Worm (Caenorhabditis elegans) whole organism, L1 larva: ENCODE data around the gene Y70G10A.4.

Experiments
- C04F5.9 ChIP-seq: sonication (generic microtip); optimal IDR thresholded peaks from 2 replicates; lab custom pipeline; 2016; ENCODE audit warnings: missing genetic modification characterization, missing compliant biosample characterization
- C16A3.4 ChIP-seq: fragments of 150-350 bp; optimal IDR thresholded peaks from 2 replicates; lab custom pipeline; 2014; ENCODE audit warnings: missing biosample characterization, missing genetic modification characterization
- C34B4.2 ChIP-seq: sonication (generic microtip); optimal IDR thresholded peaks from 2 replicates; lab custom pipeline; 2017; ENCODE audit warnings: mild to moderate bottlenecking, missing genetic modification characterization, missing compliant biosample characterization
- F16B12.6 ChIP-seq: fragments of 150-350 bp; optimal IDR thresholded peaks from 2 replicates; lab custom pipeline; 2014; ENCODE audit warnings: missing biosample characterization, missing genetic modification characterization
- Y116A8C.19 ChIP-seq: sonication (generic microtip); optimal IDR thresholded peaks from 2 replicates; lab custom pipeline; 2016; ENCODE audit warnings: missing compliant biosample characterization, missing genetic modification characterization, borderline replicate concordance
- aha-1 ChIP-seq: fragments of 150-350 bp; optimal IDR thresholded peaks from 2 replicates; lab custom pipeline; 2014; ENCODE audit warnings: missing biosample characterization, missing genetic modification characterization
- alr-1 ChIP-seq: fragments of 200-800 bp; sonication (Bioruptor generic); optimal IDR thresholded peaks from 2 replicates; lab custom pipeline; 2018; ENCODE audit warnings: borderline replicate concordance, mild to moderate bottlenecking, missing genetic modification characterization, missing compliant biosample characterization
- aly-2 ChIP-seq: fragments of 150-350 bp; optimal IDR thresholded peaks from 2 replicates; lab custom pipeline; 2014; ENCODE audit warnings: missing biosample characterization, missing genetic modification characterization
- ama-1 ChIP-seq: fragments of 150-350 bp; optimal IDR thresholded peaks from 2 replicates; lab custom pipeline; 2014
- dsc-1 ChIP-seq: sonication (generic microtip); optimal IDR thresholded peaks from 2 replicates; lab custom pipeline; 2016; ENCODE audit warnings: mild to moderate bottlenecking, missing genetic modification characterization, missing compliant biosample characterization
- efl-1 ChIP-seq, 4 experiments: fragments of 150-350 bp; optimal IDR thresholded peaks in 3 of 4; peaks in 1 of 4; 1 replicate in 1 of 4; 2 replicates in 3 of 4; lab custom pipeline; 2014; ENCODE audit warnings: missing biosample characterization in 2 of 4, missing genetic modification characterization in 2 of 4, missing genetic modification reagents in 2 of 4
- efl-3 ChIP-seq: fragments of 200-800 bp; sonication (Bioruptor generic); optimal IDR thresholded peaks from 2 replicates; lab custom pipeline; 2018; ENCODE audit warnings: mild to moderate bottlenecking, missing genetic modification characterization, missing compliant biosample characterization
- egl-13 ChIP-seq: sonication (generic microtip); optimal IDR thresholded peaks from 2 replicates; lab custom pipeline; 2016; ENCODE audit warnings: missing genotype, missing genetic modification reagents, missing genetic modification characterization, missing compliant biosample characterization
- elt-2 ChIP-seq: sonication (generic microtip); optimal IDR thresholded peaks from 2 replicates; lab custom pipeline; 2016; ENCODE audit warnings: missing genetic modification characterization, mild to moderate bottlenecking, inconsistent platforms, missing compliant biosample characterization, missing genetic modification reagents
- elt-3 ChIP-seq, 6 experiments: fragments of 150-350 bp in 1 of 6; sonication (generic microtip); optimal IDR thresholded peaks; 2 replicates each; lab custom pipeline; 2017 to 2018; ENCODE audit warnings: missing biosample characterization in 6 of 6, missing genetic modification characterization in 6 of 6, inconsistent platforms in 1 of 6
- fkh-10 ChIP-seq: sonication (generic microtip); optimal IDR thresholded peaks from 2 replicates; lab custom pipeline; 2017; ENCODE audit warnings: missing biosample characterization, missing genetic modification reagents, missing genetic modification characterization
- fkh-4 ChIP-seq: sonication (generic microtip); optimal IDR thresholded peaks from 2 replicates; lab custom pipeline; 2016; ENCODE audit warnings: missing compliant biosample characterization, missing genetic modification characterization, borderline replicate concordance
- fos-1 ChIP-seq: fragments of 150-350 bp; optimal IDR thresholded peaks from 2 replicates; lab custom pipeline; 2014; ENCODE audit warnings: missing biosample characterization, missing genetic modification characterization
- grh-1 ChIP-seq: fragments of 200-800 bp; sonication (Bioruptor generic); IDR thresholded peaks from 2 replicates; pipeline ENCODE4 v1.3.6; 2022; ENCODE audit warnings: missing genetic modification reagents, missing genetic modification characterization, missing compliant biosample characterization
- hlh-17 ChIP-seq: fragments of 200-800 bp; sonication (Bioruptor generic); optimal IDR thresholded peaks from 2 replicates; lab custom pipeline; 2018; ENCODE audit warnings: missing genetic modification characterization, mild to moderate bottlenecking, missing compliant biosample characterization, moderate library complexity, borderline replicate concordance
- hlh-4 ChIP-seq: sonication (generic microtip); optimal IDR thresholded peaks from 2 replicates; lab custom pipeline; 2016; ENCODE audit warnings: mild to moderate bottlenecking, missing genetic modification characterization, missing compliant biosample characterization
- irx-1 ChIP-seq: sonication (generic microtip); optimal IDR thresholded peaks from 2 replicates; lab custom pipeline; 2016; ENCODE audit warnings: missing genetic modification characterization, missing compliant biosample characterization
- lin-13 ChIP-seq: fragments of 150-350 bp; optimal IDR thresholded peaks from 2 replicates; lab custom pipeline; 2014; ENCODE audit warnings: missing biosample characterization, missing genetic modification reagents, missing genetic modification characterization
- lin-15B ChIP-seq: fragments of 150-350 bp; sonication (generic microtip); optimal IDR thresholded peaks from 3 replicates; lab custom pipeline; 2014; ENCODE audit warnings: missing biosample characterization, missing genetic modification characterization
- lin-35 ChIP-seq, 2 experiments: fragments of 150-350 bp; optimal IDR thresholded peaks; 2 replicates each; lab custom pipeline; 2014; ENCODE audit warnings: missing biosample characterization in 2 of 2, missing genetic modification characterization in 2 of 2, missing genetic modification reagents in 2 of 2
- lir-3 ChIP-seq: sonication (generic microtip); optimal IDR thresholded peaks from 2 replicates; lab custom pipeline; 2016; ENCODE audit warnings: mild to moderate bottlenecking, missing genetic modification characterization, moderate library complexity, missing compliant biosample characterization; ENCODE audit not compliant: poor library complexity
- lsy-2 ChIP-seq, 2 experiments: fragments of 150-350 bp; optimal IDR thresholded peaks; 2 replicates each; lab custom pipeline; 2014; ENCODE audit warnings: missing biosample characterization in 2 of 2, missing genetic modification characterization in 2 of 2
- mab-9 ChIP-seq: fragments of 200-800 bp; sonication (Bioruptor generic); IDR thresholded peaks from 2 replicates; pipeline ENCODE4 v1.3.6; 2022; ENCODE audit warnings: missing genetic modification reagents, missing genetic modification characterization, missing compliant biosample characterization
- mef-2 ChIP-seq: fragments of 150-350 bp; optimal IDR thresholded peaks from 2 replicates; lab custom pipeline; 2014; ENCODE audit warnings: missing biosample characterization, missing genetic modification characterization
- nhr-11 ChIP-seq: fragments of 150-350 bp; optimal IDR thresholded peaks from 2 replicates; lab custom pipeline; 2014; ENCODE audit warnings: missing biosample characterization, missing genetic modification characterization
- nhr-19 ChIP-seq: fragments of 200-800 bp; sonication (Bioruptor generic); conservative IDR thresholded peaks from 2 replicates; pipeline ENCODE4 v1.3.6; 2022; ENCODE audit warnings: missing genetic modification characterization, missing compliant biosample characterization
- nhr-20 ChIP-seq: sonication (generic microtip); optimal IDR thresholded peaks from 2 replicates; lab custom pipeline; 2016; ENCODE audit warnings: mild to moderate bottlenecking, missing genetic modification characterization, missing compliant biosample characterization
- nhr-28 ChIP-seq: fragments of 150-350 bp; optimal IDR thresholded peaks from 2 replicates; lab custom pipeline; 2014; ENCODE audit warnings: missing biosample characterization, missing genetic modification characterization
- nhr-47 ChIP-seq: sonication (generic microtip); optimal IDR thresholded peaks from 2 replicates; lab custom pipeline; 2016; ENCODE audit warnings: mild to moderate bottlenecking, missing genetic modification characterization, moderate library complexity, missing compliant biosample characterization
- nhr-77 ChIP-seq: fragments of 150-350 bp; optimal IDR thresholded peaks from 2 replicates; lab custom pipeline; 2014; ENCODE audit warnings: missing biosample characterization, missing genetic modification characterization
- nhr-85 ChIP-seq: sonication (generic microtip); peaks from one replicate; lab custom pipeline; 2016; ENCODE audit warnings: missing genetic modification characterization, inconsistent platforms, missing compliant biosample characterization
- nhr-90 ChIP-seq: sonication (generic microtip); optimal IDR thresholded peaks from 2 replicates; lab custom pipeline; 2016; ENCODE audit warnings: mild to moderate bottlenecking, missing genetic modification characterization, missing compliant biosample characterization; ENCODE audit not compliant: poor library complexity
- pag-3 ChIP-seq: sonication (generic microtip); optimal IDR thresholded peaks from 2 replicates; lab custom pipeline; 2017; ENCODE audit warnings: missing genetic modification characterization, mild to moderate bottlenecking, missing compliant biosample characterization, antibody characterized with exemption, borderline replicate concordance; ENCODE audit not compliant: insufficient read depth
- pqm-1 ChIP-seq: sonication (generic microtip); optimal IDR thresholded peaks from 3 replicates; lab custom pipeline; 2017; ENCODE audit warnings: missing biosample characterization, missing genetic modification characterization
- snu-23 ChIP-seq: sonication (generic microtip); optimal IDR thresholded peaks from 2 replicates; lab custom pipeline; 2016; ENCODE audit warnings: missing genetic modification characterization, missing compliant biosample characterization
- sptf-1 ChIP-seq: fragments of 150-350 bp; optimal IDR thresholded peaks from 2 replicates; lab custom pipeline; 2014; ENCODE audit warnings: missing biosample characterization, missing genetic modification characterization
- swsn-7 ChIP-seq: sonication (generic microtip); optimal IDR thresholded peaks from 2 replicates; lab custom pipeline; 2016; ENCODE audit warnings: missing genetic modification characterization, missing compliant biosample characterization
- tbx-2 ChIP-seq: sonication (generic microtip); optimal IDR thresholded peaks from 2 replicates; lab custom pipeline; 2016; ENCODE audit warnings: missing genetic modification characterization, missing compliant biosample characterization
- tlp-1 ChIP-seq: fragments of 150-350 bp; optimal IDR thresholded peaks from 2 replicates; lab custom pipeline; 2014; ENCODE audit warnings: missing biosample characterization, missing genetic modification characterization
- unc-130 ChIP-seq: fragments of 150-350 bp; optimal IDR thresholded peaks from 2 replicates; lab custom pipeline; 2017; ENCODE audit warnings: missing biosample characterization, missing genetic modification characterization, inconsistent platforms
- unc-62 ChIP-seq: fragments of 150-350 bp; optimal IDR thresholded peaks from 2 replicates; lab custom pipeline; 2014; ENCODE audit warnings: missing biosample characterization, missing genetic modification reagents, missing genetic modification characterization
- unc-98 ChIP-seq: fragments of 200-800 bp; sonication (Bioruptor generic); IDR thresholded peaks from 2 replicates; pipeline ENCODE4 v1.3.6; 2022; ENCODE audit warnings: missing genetic modification characterization, missing compliant biosample characterization
- vab-15 ChIP-seq: sonication (generic microtip); optimal IDR thresholded peaks from 2 replicates; lab custom pipeline; 2017; ENCODE audit warnings: missing genotype, mild to moderate bottlenecking, missing genetic modification characterization, missing compliant biosample characterization
- ztf-4 ChIP-seq: fragments of 150-350 bp; optimal IDR thresholded peaks from 2 replicates; lab custom pipeline; 2014; ENCODE audit warnings: missing biosample characterization, missing genetic modification characterization

The Y70G10A.4 gene

DNA sequence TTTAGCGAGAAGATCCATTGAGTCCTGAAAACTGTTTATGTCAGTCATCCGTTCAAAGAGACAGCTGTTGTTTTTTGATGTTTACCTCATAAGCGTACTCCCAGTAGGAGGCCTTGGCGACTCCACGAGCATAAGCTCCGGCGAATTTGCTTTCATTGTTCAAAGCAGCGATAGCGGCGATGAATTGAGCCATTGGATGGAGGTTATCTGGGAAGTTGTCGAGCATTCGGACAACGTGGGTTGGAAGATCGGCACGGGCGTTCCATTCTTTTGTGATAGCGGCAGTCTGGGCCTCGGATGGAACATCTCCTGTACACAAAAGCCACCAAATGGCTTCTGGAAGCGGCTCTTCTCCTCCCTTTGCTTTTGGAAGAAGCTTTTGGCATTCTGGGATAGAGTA lies 6.1 kb upstream of the Y70G10A.4 start:
- no peak for TF ChIP-seq efl-1 (optimal IDR thresholded peaks at IDR 0.05; lab: Kevin White, UChicago)
- TF ChIP-seq efl-1 (GFP tag; optimal IDR thresholded peaks at IDR 0.05 in 1 of 2; lab: Kevin White, UChicago) = peak in 1 of 2 experiments; percentile 94
- TF ChIP-seq lsy-2 (tag; optimal IDR thresholded peaks at IDR 0.05; lab: Kevin White, UChicago) = no peak
- TF ChIP-seq irx-1 (tag; lab: Kevin White, UChicago) = no peak
- TF ChIP-seq, all 84 proteins: peak for 1

ce11 chrIII:10216585-10217278 lies 5.2 kb upstream of the Y70G10A.4 start, which contains the start of gene cts-1:
Gene cts-1 (minus strand): TSS chrIII:10216635.
- peak; percentile 23 for TF ChIP-seq C04F5.9 (tag; lab: Kevin White, UChicago)
- no peak for TF ChIP-seq pqm-1 (tag; lab: Kevin White, UChicago)
- peak; percentile 89 for TF ChIP-seq snu-23 (GFP tag; lab: Kevin White, UChicago)
- TF ChIP-seq ztf-4 (tag; lab: Kevin White, UChicago) = peak; percentile 64
- no peak for TF ChIP-seq nhr-19
- TF ChIP-seq egl-13 (tag; lab: Kevin White, UChicago) = no peak
- peak; percentile 87 for TF ChIP-seq unc-130 (tag; lab: Kevin White, UChicago)
- TF ChIP-seq swsn-7 = peak; percentile 73
- peak; percentile 76 for TF ChIP-seq nhr-47
- TF ChIP-seq efl-1 (optimal IDR thresholded peaks at IDR 0.05; lab: Kevin White, UChicago) = peak; percentile 72 to 73
- TF ChIP-seq efl-1 (GFP tag; optimal IDR thresholded peaks at IDR 0.05 in 1 of 2; lab: Kevin White, UChicago) = peak; percentile 50 to 93
- no peak for TF ChIP-seq fos-1 (tag; lab: Kevin White, UChicago)
- peak; percentile 84 for TF ChIP-seq C34B4.2
- TF ChIP-seq dsc-1 (tag; lab: Kevin White, UChicago) = peak; percentile 12
- TF ChIP-seq sptf-1 (tag; lab: Kevin White, UChicago) = no peak
- TF ChIP-seq nhr-77 (tag; lab: Kevin White, UChicago) = peak; percentile 86
- TF ChIP-seq vab-15 = no peak
- peak; percentile 94 for TF ChIP-seq nhr-85
- peak; percentile 67 for TF ChIP-seq lin-15B (tag; lab: Kevin White, UChicago)
- peak; percentile 47 for TF ChIP-seq pag-3
- TF ChIP-seq ama-1 (lab: Kevin White, UChicago) = no peak
- TF ChIP-seq lin-35 (GFP tag; optimal IDR thresholded peaks at IDR 0.05; lab: Kevin White, UChicago) = peak; percentile 69 to 82
- TF ChIP-seq unc-98 = no peak
- TF ChIP-seq aha-1 (tag; lab: Kevin White, UChicago) = peak; percentile 21
- no peak for TF ChIP-seq hlh-4 (tag; lab: Kevin White, UChicago)
- TF ChIP-seq lin-13 = peak; percentile 35
- TF ChIP-seq F16B12.6 (tag; lab: Kevin White, UChicago) = peak; percentile 43
- no peak for TF ChIP-seq tlp-1 (tag; lab: Kevin White, UChicago)
- TF ChIP-seq nhr-11 (tag; lab: Kevin White, UChicago) = peak; percentile 10
- peak; percentile 82 for TF ChIP-seq elt-2 (tag; lab: Kevin White, UChicago)
- peak; percentile 66 for TF ChIP-seq lir-3 (tag; lab: Kevin White, UChicago)
- peak in 5 of 6 experiments; percentile 18 to 68 (median 66) for TF ChIP-seq elt-3 (tag; optimal IDR thresholded peaks at IDR 0.05; lab: Kevin White, UChicago)
- no peak for TF ChIP-seq grh-1 (GFP tag; lab: Robert Waterston, UW)
- peak; percentile 34 for TF ChIP-seq mef-2 (tag; lab: Kevin White, UChicago)
- TF ChIP-seq tbx-2 (tag; lab: Kevin White, UChicago) = peak; percentile 74
- no peak for TF ChIP-seq mab-9 (GFP tag; lab: Robert Waterston, UW)
- peak; percentile 65 for TF ChIP-seq C16A3.4
- peak; percentile 92 for TF ChIP-seq nhr-20
- peak; percentile 12 for TF ChIP-seq aly-2 (tag; lab: Kevin White, UChicago)
- TF ChIP-seq alr-1 = no peak
- peak; percentile 79 for TF ChIP-seq nhr-90 (tag; lab: Kevin White, UChicago)
- TF ChIP-seq unc-62 (GFP tag; lab: Kevin White, UChicago) = no peak
- no peak for TF ChIP-seq fkh-4 (tag; lab: Kevin White, UChicago)
- TF ChIP-seq Y116A8C.19 (tag; lab: Kevin White, UChicago) = no peak
- TF ChIP-seq nhr-28 (tag; lab: Kevin White, UChicago) = no peak
- TF ChIP-seq hlh-17 (GFP tag; lab: Kevin White, UChicago) = no peak
- peak; percentile 23 for TF ChIP-seq fkh-10 (GFP tag; lab: Kevin White, UChicago)
- no peak for TF ChIP-seq efl-3 (GFP tag; lab: Kevin White, UChicago)
